Worm (Caenorhabditis elegans) whole organism, dauer: ENCODE results near the gene vha-14.

Experiments
- unc-62 ChIP-seq: sonication (generic microtip); optimal IDR thresholded peaks from 2 replicates; lab custom pipeline; 2017; ENCODE audit warnings: missing biosample characterization, missing genetic modification reagents, missing genetic modification characterization

Gene vha-14

ce11 chrIII:9507799-9508198 lies at the start of gene vha-14:
Gene vha-14, plus strand, starts transcription at chrIII:9508100.
- TF ChIP-seq unc-62 (GFP tag; lab: Kevin White, UChicago) = no peak

ce11 chrIII:9461894-9462784 lies 45.8 kb upstream of the vha-14 start:
- TF ChIP-seq unc-62 (GFP tag; lab: Kevin White, UChicago) = no peak

ce11 chrIII:9462785-9463467 lies 45.0 kb upstream of the vha-14 start:
- no peak for TF ChIP-seq unc-62 (GFP tag; lab: Kevin White, UChicago)

DNA sequence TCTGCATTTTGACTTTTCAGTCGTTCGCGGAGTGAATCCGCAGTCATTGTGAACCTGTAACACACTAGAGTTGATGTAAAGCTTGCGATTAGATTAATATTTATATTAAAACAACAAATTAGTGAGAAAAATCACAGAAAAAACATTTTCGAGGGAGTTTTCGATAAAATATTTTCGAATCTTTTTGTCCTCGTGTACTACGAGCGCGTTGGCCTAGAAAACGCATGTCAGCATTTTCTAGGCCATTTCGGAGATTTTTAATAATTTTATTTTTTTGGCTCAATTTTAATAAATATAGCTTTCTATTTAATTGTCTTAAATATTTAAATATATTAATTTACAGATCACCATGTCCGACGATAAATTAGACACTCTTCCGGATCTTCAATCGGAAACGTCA lies 42.5 kb upstream of the vha-14 start, which contains the start of gene B0464.9:
Gene B0464.9 (plus strand): TSS at position 344 of the 400 bp plus-strand sequence.
- no peak for TF ChIP-seq unc-62 (GFP tag; lab: Kevin White, UChicago)

ce11 chrIII:9465865-9466264 lies 42.0 kb upstream of the vha-14 start, which contains the start of gene B0464.6:
Gene B0464.6, minus strand, starts transcription at chrIII:9465965.
- TF ChIP-seq unc-62 (GFP tag; lab: Kevin White, UChicago) = no peak

DNA sequence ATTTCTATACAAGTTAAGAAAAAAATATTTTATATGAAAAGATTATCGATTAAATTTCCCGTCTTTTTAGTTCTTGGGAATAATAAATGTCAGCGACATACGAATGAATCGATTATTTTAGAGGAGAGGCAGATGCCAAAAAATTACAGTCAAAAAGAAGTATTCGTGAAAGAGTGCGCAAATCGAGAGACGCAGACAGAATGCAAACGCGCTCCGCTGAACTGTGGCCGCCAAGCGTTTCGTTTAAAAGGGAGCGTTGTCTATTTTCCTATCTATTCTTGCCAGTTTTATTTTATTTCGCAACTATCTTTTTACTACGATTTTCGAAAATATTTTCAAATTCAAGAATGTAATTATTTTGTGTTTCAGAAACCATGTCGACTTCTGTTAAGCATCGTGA lies 40.8 kb upstream of the vha-14 start, which contains the start of gene baf-1:
Gene baf-1 (plus strand): TSS at position 370 of the 400 bp plus-strand sequence.
- no peak for TF ChIP-seq unc-62 (GFP tag; lab: Kevin White, UChicago)

DNA sequence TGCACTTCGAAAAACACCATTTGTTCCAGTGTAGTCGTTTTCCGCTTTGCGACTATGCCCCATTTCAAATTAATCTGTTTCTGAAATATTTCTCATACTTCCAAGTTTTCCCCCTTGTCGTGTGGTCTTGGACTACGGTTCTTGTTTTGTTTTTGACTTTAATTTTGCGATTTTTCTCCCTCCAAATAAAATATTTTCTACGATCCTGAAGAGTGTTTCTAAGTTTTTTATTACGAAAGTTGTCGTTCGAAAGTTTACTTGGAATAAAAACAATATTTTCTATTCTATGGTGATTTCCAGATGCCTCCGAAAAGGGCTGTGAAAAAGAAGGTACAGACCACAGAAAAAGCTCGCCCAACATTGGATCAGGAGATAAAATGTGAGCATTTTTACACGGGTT lies 40.0 kb upstream of the vha-14 start, which contains the start of gene tag-342:
Gene tag-342 (plus strand): TSS at position 301 of the 400 bp plus-strand sequence.
- no peak for TF ChIP-seq unc-62 (GFP tag; lab: Kevin White, UChicago)

DNA sequence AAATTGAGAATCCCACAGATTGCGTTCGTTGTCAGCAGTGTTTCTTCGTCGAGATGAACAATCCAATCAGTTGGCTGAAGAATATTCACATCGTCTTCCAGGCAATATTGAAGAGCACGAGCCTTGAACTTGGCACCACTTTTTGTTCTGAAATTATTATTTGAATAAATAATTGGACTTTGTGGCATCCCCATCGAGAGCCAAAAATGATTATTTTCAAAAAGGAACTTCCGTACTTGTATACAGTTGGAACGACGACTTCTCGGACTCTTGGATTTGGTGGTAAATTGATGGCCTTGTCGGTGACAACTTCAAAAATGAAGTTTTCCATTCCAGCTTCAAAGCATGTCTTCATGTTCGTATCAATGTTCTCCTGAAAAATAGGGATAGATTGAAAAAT lies 35.9 kb upstream of the vha-14 start:
- no peak for TF ChIP-seq unc-62 (GFP tag; lab: Kevin White, UChicago)

ce11 chrIII:9472464-9472863 lies 35.4 kb upstream of the vha-14 start:
- TF ChIP-seq unc-62 (GFP tag; lab: Kevin White, UChicago) = no peak

DNA sequence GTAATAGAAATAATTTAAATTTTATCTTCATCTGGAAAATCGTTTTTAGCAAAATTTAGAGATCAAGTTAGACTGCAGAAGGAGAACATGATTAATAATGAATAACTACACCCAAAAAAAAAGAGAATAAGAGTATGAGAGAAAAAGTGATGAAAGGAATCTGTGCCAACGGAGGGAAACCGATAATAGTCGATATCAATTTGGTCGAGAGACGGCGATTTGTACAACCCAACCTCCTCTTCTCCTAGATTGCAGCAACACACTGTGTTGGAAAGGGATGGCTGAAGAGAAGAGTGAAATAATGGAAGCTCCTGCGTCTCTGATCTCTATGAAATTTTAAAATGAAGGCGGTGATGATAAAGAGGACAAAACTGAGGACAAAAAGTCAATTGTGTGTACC lies 33.4 kb upstream of the vha-14 start:
- no peak for TF ChIP-seq unc-62 (GFP tag; lab: Kevin White, UChicago)

DNA sequence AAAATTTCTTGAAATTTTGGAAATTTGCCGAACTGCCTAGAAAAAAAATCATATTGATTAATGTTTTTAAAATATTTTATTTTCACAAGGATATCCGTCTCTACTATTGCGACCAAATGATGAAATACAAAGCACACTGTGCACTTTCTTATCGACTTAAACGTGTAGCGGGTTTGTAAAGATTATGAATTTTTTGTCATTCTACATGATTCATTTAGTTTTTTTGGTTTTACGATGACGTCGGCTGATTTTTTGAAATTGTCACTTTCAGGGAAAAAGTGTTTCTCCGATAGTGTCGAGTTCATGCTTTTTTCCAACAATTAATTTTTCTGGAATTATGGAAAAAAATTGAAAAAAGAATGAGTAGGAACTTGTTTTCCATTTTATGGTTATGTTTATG lies 31.3 kb upstream of the vha-14 start:
- TF ChIP-seq unc-62 (GFP tag; lab: Kevin White, UChicago) = no peak

DNA sequence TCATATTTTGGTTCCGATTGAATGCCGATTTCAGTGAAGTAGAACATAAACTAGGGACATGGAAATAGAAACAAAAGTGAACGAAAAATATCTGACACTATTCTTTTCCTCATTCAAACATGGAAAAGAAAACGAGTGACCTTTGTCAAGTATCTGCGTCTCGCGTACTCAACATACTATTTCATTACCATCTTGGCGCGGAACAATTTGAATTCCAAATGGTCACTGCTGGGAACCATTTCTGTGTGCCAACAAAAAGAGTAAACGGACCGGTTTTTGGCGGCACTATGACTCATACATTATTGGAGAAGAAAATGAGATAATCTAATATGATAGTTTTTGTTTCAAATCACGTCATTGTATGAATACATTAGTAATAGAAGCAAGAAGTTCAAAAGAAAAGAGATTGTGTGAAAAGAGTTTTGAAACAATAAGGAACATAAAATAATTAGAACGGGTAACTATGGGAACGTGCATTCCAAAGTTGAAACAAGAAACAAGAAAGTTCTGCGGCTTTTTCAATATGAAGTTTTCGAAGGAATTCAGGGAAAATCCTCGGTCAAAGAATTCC lies 25.4 kb upstream of the vha-14 start:
- no peak for TF ChIP-seq unc-62 (GFP tag; lab: Kevin White, UChicago)

ce11 chrIII:9483716-9484115 lies 24.2 kb upstream of the vha-14 start:
- no peak for TF ChIP-seq unc-62 (GFP tag; lab: Kevin White, UChicago)

DNA sequence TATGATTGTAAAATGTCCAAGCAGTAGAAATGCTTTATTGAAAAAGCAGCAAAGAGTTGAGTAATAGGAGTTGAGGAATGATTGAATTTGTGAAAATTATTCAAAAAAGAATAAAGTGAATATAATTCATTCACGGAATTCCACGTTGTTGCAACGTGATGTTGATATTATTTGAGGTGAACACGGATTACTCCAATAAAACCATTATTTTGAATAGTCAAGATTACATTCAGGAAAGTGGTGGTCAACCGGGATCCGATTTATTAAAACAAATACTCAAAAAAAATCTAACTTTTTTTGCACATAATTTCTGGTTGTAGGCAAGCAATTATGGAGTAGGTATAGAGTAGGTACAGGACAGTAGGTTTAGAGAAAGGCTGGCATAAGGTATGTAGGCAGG lies 22.5 kb upstream of the vha-14 start, which contains the start of gene bre-3:
Gene bre-3 (minus strand): TSS at position 101 of the 400 bp plus-strand sequence.
- no peak for TF ChIP-seq unc-62 (GFP tag; lab: Kevin White, UChicago)

DNA sequence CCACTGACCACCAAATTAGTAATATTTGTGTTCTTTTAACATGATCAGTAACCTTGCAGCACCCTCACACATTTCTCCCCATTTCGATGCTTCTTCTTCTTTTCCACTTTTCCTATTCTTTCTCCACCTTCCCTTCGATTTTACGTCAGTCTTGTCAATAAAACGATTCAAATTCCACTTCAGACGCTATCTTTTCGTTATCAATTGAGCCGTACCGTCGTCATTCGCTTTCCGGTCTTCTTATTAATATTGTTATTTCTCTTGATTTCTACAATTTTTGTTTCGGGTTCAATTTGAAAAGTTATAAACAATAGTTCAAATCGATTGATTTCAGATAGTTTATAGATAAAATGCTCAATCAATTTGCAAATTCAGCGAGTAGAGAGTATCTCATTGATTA lies 20.4 kb upstream of the vha-14 start:
- TF ChIP-seq unc-62 (GFP tag; lab: Kevin White, UChicago) = no peak

ce11 chrIII:9488027-9488426 lies 19.9 kb upstream of the vha-14 start:
- TF ChIP-seq unc-62 (GFP tag; lab: Kevin White, UChicago) = no peak
